Fruit fly (Drosophila melanogaster) Kc167 (cell line): Measurements from ENCODE around the gene Tango9.

Experiments
- Myc ChIP-seq: fragments of >200 bp; optimal IDR thresholded peaks from 2 replicates; lab custom pipeline; 2017; ENCODE audit warnings: missing external identifiers
- h ChIP-seq: fragments of >200 bp; optimal IDR thresholded peaks from 3 replicates; lab custom pipeline; 2018; ENCODE audit warnings: missing external identifiers
- insv ChIP-seq: fragments of >200 bp; optimal IDR thresholded peaks from 3 replicates; lab custom pipeline; 2018; ENCODE audit warnings: missing external identifiers
- psq ChIP-seq: fragments of >200 bp; optimal IDR thresholded peaks from 2 replicates; lab custom pipeline; 2017; ENCODE audit warnings: missing external identifiers
- ttk ChIP-seq: sonication (Bioruptor generic); optimal IDR thresholded peaks from 2 replicates; lab custom pipeline; 2017; ENCODE audit warnings: missing external identifiers

DNA sequence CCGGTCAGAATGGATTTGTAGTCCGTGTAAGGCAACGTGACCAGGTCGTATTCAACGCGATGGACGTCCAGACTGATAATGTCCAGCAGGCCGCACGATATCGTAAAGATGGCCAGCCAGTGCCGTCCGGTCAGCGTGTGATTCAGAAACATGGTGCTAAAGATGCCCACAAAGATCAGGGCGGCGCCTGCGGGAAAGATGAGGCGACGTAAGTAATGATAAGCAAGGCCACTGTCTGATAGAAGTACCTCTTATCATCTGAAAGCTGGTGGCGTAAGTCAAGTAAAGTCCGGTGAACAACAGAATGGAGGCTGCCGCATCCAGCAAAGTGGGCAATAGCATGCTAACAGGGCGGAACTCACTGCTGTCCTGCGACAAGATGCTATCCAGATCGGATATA lies 884 bp downstream of the Tango9 start:
- TF ChIP-seq h (lab: Kevin White, UChicago) (no peak), psq (lab: Kevin White, UChicago) (no peak), Myc (no peak), insv (no peak), ttk (lab: Kevin White, UChicago) (no peak)
